Worm (Caenorhabditis elegans) whole organism, L3 larva: Measurements from ENCODE around the gene F59E11.6.

Experiments
- R02D3.7 ChIP-seq: fragments of 150-350 bp; optimal IDR thresholded peaks from 2 replicates; lab custom pipeline; 2014; ENCODE audit warnings: missing biosample characterization, missing genetic modification characterization
- ZK546.5 ChIP-seq: sonication (generic microtip); optimal IDR thresholded peaks from 2 replicates; lab custom pipeline; 2017; ENCODE audit warnings: missing biosample characterization, missing genetic modification characterization
- ceh-16 ChIP-seq: sonication (generic microtip); optimal IDR thresholded peaks from 2 replicates; lab custom pipeline; 2017; ENCODE audit warnings: missing biosample characterization, missing genetic modification characterization
- ceh-82 ChIP-seq: fragments of 150-350 bp; optimal IDR thresholded peaks from 2 replicates; lab custom pipeline; 2014; ENCODE audit warnings: missing biosample characterization, missing genetic modification characterization
- daf-12 ChIP-seq: fragments of 150-350 bp; optimal IDR thresholded peaks from 2 replicates; lab custom pipeline; 2014; ENCODE audit warnings: missing biosample characterization, missing genetic modification reagents, missing genetic modification characterization
- egl-27 ChIP-seq: sonication (generic microtip); optimal IDR thresholded peaks from 4 replicates; lab custom pipeline; 2017; ENCODE audit warnings: missing biosample characterization, missing genetic modification reagents, missing genetic modification characterization
- egl-5 ChIP-seq: fragments of 150-350 bp; optimal IDR thresholded peaks from 2 replicates; lab custom pipeline; 2017; ENCODE audit warnings: missing biosample characterization, missing genetic modification reagents, missing genetic modification characterization, inconsistent platforms
- elt-2 ChIP-seq: sonication (generic microtip); optimal IDR thresholded peaks from 2 replicates; lab custom pipeline; 2016; ENCODE audit warnings: missing genetic modification reagents, mild to moderate bottlenecking, missing genetic modification characterization, missing compliant biosample characterization
- elt-3 ChIP-seq, 3 experiments: fragments of 150-350 bp in 1 of 3; sonication (generic microtip) in 2 of 3; optimal IDR thresholded peaks; 2 replicates in 2 of 3; 4 replicates in 1 of 3; lab custom pipeline; 2014 to 2017; ENCODE audit warnings: missing biosample characterization in 3 of 3, missing genetic modification characterization in 3 of 3
- eor-1 ChIP-seq, 2 experiments: fragments of 150-350 bp; optimal IDR thresholded peaks; 2 replicates each; lab custom pipeline; 2014 to 2018; ENCODE audit warnings: missing biosample characterization in 2 of 2, missing genetic modification characterization in 2 of 2
- fkh-10 ChIP-seq: sonication (generic microtip); optimal IDR thresholded peaks from 2 replicates; lab custom pipeline; 2017; ENCODE audit warnings: missing biosample characterization, missing genetic modification reagents, missing genetic modification characterization
- fkh-2 ChIP-seq: fragments of 150-350 bp; optimal IDR thresholded peaks from 2 replicates; lab custom pipeline; 2014; ENCODE audit warnings: missing biosample characterization, missing genetic modification reagents, missing genetic modification characterization
- fos-1 ChIP-seq: fragments of 150-350 bp; optimal IDR thresholded peaks from 2 replicates; lab custom pipeline; 2014; ENCODE audit warnings: missing biosample characterization, missing genetic modification characterization
- lin-15B ChIP-seq: fragments of 150-350 bp; optimal IDR thresholded peaks from 2 replicates; lab custom pipeline; 2014; ENCODE audit warnings: missing biosample characterization, missing genetic modification characterization
- lin-39 ChIP-seq: fragments of 150-350 bp; optimal IDR thresholded peaks from 2 replicates; lab custom pipeline; 2018; ENCODE audit warnings: missing biosample characterization, missing genetic modification reagents, missing genetic modification characterization
- mml-1 ChIP-seq: fragments of 150-350 bp; sonication (generic microtip); optimal IDR thresholded peaks from 3 replicates; lab custom pipeline; 2014; ENCODE audit warnings: missing biosample characterization, missing genetic modification characterization
- nfya-1 ChIP-seq: sonication (generic microtip); optimal IDR thresholded peaks from 2 replicates; lab custom pipeline; 2017; ENCODE audit warnings: missing genetic modification characterization, mild to moderate bottlenecking, missing compliant biosample characterization, antibody characterized with exemption, moderate library complexity; ENCODE audit not compliant: insufficient read depth
- nhr-11 ChIP-seq: fragments of 150-350 bp; optimal IDR thresholded peaks from 2 replicates; lab custom pipeline; 2014; ENCODE audit warnings: missing biosample characterization, missing genetic modification characterization
- nhr-12 ChIP-seq: fragments of 150-350 bp; optimal IDR thresholded peaks from 2 replicates; lab custom pipeline; 2014; ENCODE audit warnings: missing biosample characterization, missing genetic modification characterization
- nhr-237 ChIP-seq: fragments of 150-350 bp; optimal IDR thresholded peaks from 2 replicates; lab custom pipeline; 2014; ENCODE audit warnings: missing biosample characterization, missing genetic modification characterization
- nhr-28 ChIP-seq: fragments of 150-350 bp; optimal IDR thresholded peaks from 2 replicates; lab custom pipeline; 2014; ENCODE audit warnings: missing biosample characterization, missing genetic modification characterization
- nhr-76 ChIP-seq: fragments of 150-350 bp; sonication (generic microtip); optimal IDR thresholded peaks from 5 replicates; lab custom pipeline; 2014; ENCODE audit warnings: missing biosample characterization, missing genetic modification characterization
- nhr-77 ChIP-seq: fragments of 150-350 bp; optimal IDR thresholded peaks from 2 replicates; lab custom pipeline; 2014; ENCODE audit warnings: missing biosample characterization, missing genetic modification characterization
- pha-4 ChIP-seq: fragments of 150-350 bp; optimal IDR thresholded peaks from 2 replicates; lab custom pipeline; 2014; ENCODE audit warnings: missing biosample characterization, missing genetic modification reagents, missing genetic modification characterization
- pqm-1 ChIP-seq: fragments of 150-350 bp; optimal IDR thresholded peaks from 2 replicates; lab custom pipeline; 2017; ENCODE audit warnings: missing biosample characterization, missing genetic modification characterization, inconsistent platforms
- sea-2 ChIP-seq: fragments of 150-350 bp; sonication (generic microtip); optimal IDR thresholded peaks from 4 replicates; lab custom pipeline; 2014; ENCODE audit warnings: missing biosample characterization, missing genetic modification reagents, missing genetic modification characterization
- skn-1 ChIP-seq: fragments of 150-350 bp; optimal IDR thresholded peaks from 2 replicates; lab custom pipeline; 2014; ENCODE audit warnings: missing biosample characterization, missing genetic modification characterization
- tbx-2 ChIP-seq: sonication (generic microtip); optimal IDR thresholded peaks from 2 replicates; lab custom pipeline; 2016; ENCODE audit warnings: mild to moderate bottlenecking, missing genetic modification characterization, missing compliant biosample characterization
- unc-62 ChIP-seq: fragments of 150-350 bp; sonication (generic microtip); optimal IDR thresholded peaks from 4 replicates; lab custom pipeline; 2014; ENCODE audit warnings: missing biosample characterization, missing genetic modification reagents, missing genetic modification characterization
- zag-1 ChIP-seq: fragments of 150-350 bp; optimal IDR thresholded peaks from 2 replicates; lab custom pipeline; 2014; ENCODE audit warnings: missing biosample characterization, missing genetic modification characterization
- ztf-11 ChIP-seq: fragments of 150-350 bp; optimal IDR thresholded peaks from 2 replicates; lab custom pipeline; 2014; ENCODE audit warnings: missing biosample characterization, missing genetic modification characterization

F59E11.6 gene

ce11 chrV:9018871-9019270, 27.3 kb downstream of the F59E11.6 start:
- TF ChIP-seq nhr-28 (no peak), R02D3.7 (no peak), fkh-10 (GFP tag; lab: Kevin White, UChicago) (no peak), zag-1 (tag; lab: Kevin White, UChicago) (no peak)
- TF ChIP-seq, all 47 proteins: peak for 0

ce11 chrV:9022078-9022477, 30.5 kb downstream of the F59E11.6 start, which contains the start of gene oac-41:
Gene oac-41 (minus strand): TSS chrV:9022178.
- no peak for TF ChIP-seq nhr-76 (tag; lab: Kevin White, UChicago)
- TF ChIP-seq unc-62 (GFP tag; lab: Kevin White, UChicago): no peak

- TF ChIP-seq lin-39 (tag; lab: Kevin White, UChicago) (no peak), nhr-28 (no peak), nhr-76 (tag; lab: Kevin White, UChicago) (no peak), sea-2 (GFP tag; lab: Kevin White, UChicago) (no peak), pha-4 (no peak), fos-1 (tag; lab: Kevin White, UChicago) (no peak), mml-1 (no peak), nfya-1 (no peak), ceh-82 (no peak)
Measured at ce11 chrV:9024713-9025112, 33.1 kb downstream of the F59E11.6 start, which contains the start of gene bus-1. Gene bus-1 (minus strand): TSS chrV:9024813.

- TF ChIP-seq ztf-11 (tag; lab: Kevin White, UChicago) (no peak), egl-5 (tag; lab: Kevin White, UChicago) (no peak)
Measured at ce11 chrV:9030248-9030647, 38.7 kb downstream of the F59E11.6 start, which contains the start of gene C25E10.5. Gene C25E10.5 (plus strand): TSS chrV:9030548.

- no peak for TF ChIP-seq pqm-1 (tag; lab: Kevin White, UChicago)
- no peak for TF ChIP-seq elt-2 (tag; lab: Kevin White, UChicago)
- TF ChIP-seq zag-1 (tag; lab: Kevin White, UChicago): no peak
- TF ChIP-seq egl-5 (tag; lab: Kevin White, UChicago): no peak
- TF ChIP-seq tbx-2 (tag; lab: Kevin White, UChicago): no peak
- no peak for TF ChIP-seq fkh-2
- TF ChIP-seq nhr-76 (tag; lab: Kevin White, UChicago): no peak
- no peak for TF ChIP-seq ZK546.5 (tag; lab: Kevin White, UChicago)
- no peak for TF ChIP-seq ceh-16 (tag; lab: Kevin White, UChicago)
- TF ChIP-seq ztf-11 (tag; lab: Kevin White, UChicago): no peak
- TF ChIP-seq daf-12: no peak
Measured at ce11 chrV:9033267-9033666, 41.7 kb downstream of the F59E11.6 start, which contains the start of gene C25E10.4. Gene C25E10.4 (plus strand): TSS chrV:9033567.

ce11 chrV:9035685-9036084, 44.1 kb downstream of the F59E11.6 start, which contains the start of gene srsx-34:
Gene srsx-34 (plus strand): TSS chrV:9035985.
- TF ChIP-seq nhr-77 (tag; lab: Kevin White, UChicago) (no peak), skn-1 (tag; lab: Kevin White, UChicago) (no peak), pqm-1 (tag; lab: Kevin White, UChicago) (no peak), nhr-76 (tag; lab: Kevin White, UChicago) (no peak), lin-39 (tag; lab: Kevin White, UChicago) (no peak), elt-3 (tag; optimal IDR thresholded peaks at IDR 0.05; lab: Kevin White, UChicago) (no peak), ceh-16 (tag; lab: Kevin White, UChicago) (no peak), nhr-12 (tag; lab: Kevin White, UChicago) (no peak), nhr-237 (no peak), nhr-11 (tag; lab: Kevin White, UChicago) (no peak), zag-1 (tag; lab: Kevin White, UChicago) (no peak), elt-2 (tag; lab: Kevin White, UChicago) (no peak)

- no peak for TF ChIP-seq nfya-1
- TF ChIP-seq egl-27: no peak
- TF ChIP-seq eor-1 (tag; optimal IDR thresholded peaks at IDR 0.05; lab: Kevin White, UChicago): no peak
- TF ChIP-seq lin-15B (tag; lab: Kevin White, UChicago): no peak
- TF ChIP-seq lin-39 (tag; lab: Kevin White, UChicago): no peak
- TF ChIP-seq, all 47 proteins: peak for 0
Measured at ce11 chrV:9041030-9041429, 49.4 kb downstream of the F59E11.6 start, which contains the start of gene cyp-33B1. Gene cyp-33B1 (plus strand): TSS chrV:9041330.
